Worm (Caenorhabditis elegans): ENCODE data around the gene cyp-14A2.

ce11 chrX:13269586-13269985 is at the start of gene cyp-14A2:
- TF ChIP-seq T22C8.4 (GFP tag; IDR thresholded peaks at IDR 0.05), result no peak
- TF ChIP-seq klf-2 (GFP tag; conservative IDR thresholded peaks at IDR 0.05), result no peak

Data from whole organism, midembryonic.